Fruit fly (Drosophila melanogaster): Measurements from ENCODE around the gene CG9981.

CG9981 gene

DNA sequence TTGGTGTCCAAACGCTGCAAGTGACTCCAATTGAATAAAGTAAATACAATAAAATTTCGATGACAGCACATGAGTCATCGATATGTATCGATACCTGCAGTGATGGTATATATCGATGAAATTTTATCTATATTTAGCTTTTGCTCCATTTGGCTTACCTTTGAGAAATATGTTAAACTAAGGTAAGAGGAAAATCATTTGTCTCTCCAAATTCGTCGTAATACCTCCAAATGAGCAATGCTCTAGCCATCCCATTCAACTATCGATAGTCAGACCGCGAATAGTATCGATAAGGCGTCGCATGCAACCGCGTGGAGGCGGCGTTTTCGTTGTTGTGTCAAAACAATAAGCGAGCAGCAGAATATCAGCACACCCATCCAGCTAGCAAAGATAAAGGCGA, 36.3 kb upstream of the CG9981 start, which contains the start of the genes Cdc50 and rngo (continued):
- peak; percentile 86 for TF ChIP-seq Med (GFP tag)
- TF ChIP-seq nerfin-2 (GFP tag; IDR thresholded peaks at IDR 0.05; ENCODE audit: partially characterized antibody): peak; percentile 96
- TF ChIP-seq CG2129 (GFP tag; IDR thresholded peaks at IDR 0.05; ENCODE audit: partially characterized antibody): peak; percentile 99
- TF ChIP-seq otp (GFP tag; IDR thresholded peaks at IDR 0.05): no peak
- no peak for TF ChIP-seq CG9817 (tag; optimal IDR thresholded peaks at IDR 0.05)
- no peak for TF ChIP-seq gem (tag; optimal IDR thresholded peaks at IDR 0.05)
- peak; percentile 66 for TF ChIP-seq CG10267 (tag; optimal IDR thresholded peaks at IDR 0.05)
- peak; percentile 56 for TF ChIP-seq kay (GFP tag; optimal IDR thresholded peaks at IDR 0.05)
- TF ChIP-seq cwo (GFP tag; optimal IDR thresholded peaks at IDR 0.05): no peak
- no peak for TF ChIP-seq CG18476 (GFP tag; optimal IDR thresholded peaks at IDR 0.05)
- peak; percentile 60 for TF ChIP-seq phol (tag; optimal IDR thresholded peaks at IDR 0.05)
- TF ChIP-seq Doc3 (GFP tag; IDR thresholded peaks at IDR 0.05; ENCODE audit: partially characterized antibody): peak; percentile 98
- peak; percentile 45 for TF ChIP-seq cg (GFP tag; optimal IDR thresholded peaks at IDR 0.05)
- no peak for TF ChIP-seq ems (GFP tag; optimal IDR thresholded peaks at IDR 0.05)
- no peak for TF ChIP-seq CG14014 (GFP tag; IDR thresholded peaks at IDR 0.05)
- TF ChIP-seq CG4617 (GFP tag; optimal IDR thresholded peaks at IDR 0.05; ENCODE audit: borderline replicate concordance): peak; percentile 31
- no peak for TF ChIP-seq NC2α (GFP tag; optimal IDR thresholded peaks at IDR 0.05)
- peak; percentile 90 for TF ChIP-seq zen2 (GFP tag; IDR thresholded peaks at IDR 0.05; ENCODE audit: partially characterized antibody)
- peak; percentile 81 for TF ChIP-seq Ets97D (GFP tag; optimal IDR thresholded peaks at IDR 0.05)
- TF ChIP-seq CG8924 (tag; optimal IDR thresholded peaks at IDR 0.05): peak; percentile 13
- TF ChIP-seq CG2116 (GFP tag; optimal IDR thresholded peaks at IDR 0.05): peak; percentile 99
- TF ChIP-seq CG3847 (GFP tag; IDR thresholded peaks at IDR 0.05): peak; percentile 37; the same call in 1 of the 2 replicates
- TF ChIP-seq CG30403 (GFP tag; optimal IDR thresholded peaks at IDR 0.05): peak; percentile 43
- peak; percentile 93 for TF ChIP-seq mld (GFP tag; IDR thresholded peaks at IDR 0.05; ENCODE audit: partially characterized antibody)
- peak in 1 of 3 experiments; percentile 64 for TF ChIP-seq Stat92E (GFP tag; optimal IDR thresholded peaks at IDR 0.05)
- TF ChIP-seq lola (GFP tag; optimal IDR thresholded peaks at IDR 0.05): peak in 1 of 3 experiments; percentile 35
- peak; percentile 52 for TF ChIP-seq gfzf (GFP tag; optimal IDR thresholded peaks at IDR 0.05)

DNA sequence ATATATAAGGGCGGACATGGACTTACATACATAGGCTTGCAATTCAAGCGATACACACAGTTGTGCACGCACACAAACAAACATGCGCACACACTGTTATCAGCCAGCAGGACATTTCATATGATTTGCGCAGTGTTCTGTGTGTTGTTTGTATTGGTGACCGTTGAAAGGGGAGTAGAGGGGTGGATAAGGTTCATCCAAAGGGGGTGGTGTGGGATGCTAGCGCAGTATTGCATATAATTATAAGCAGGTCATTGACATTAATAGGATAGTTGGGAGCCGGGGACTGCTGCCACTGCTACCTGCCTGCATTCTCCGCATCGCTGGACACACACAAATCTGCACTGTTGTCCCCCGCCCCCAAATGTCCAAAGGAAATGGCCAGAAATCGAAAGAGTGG, 23.6 kb upstream of the CG9981 start:
- TF ChIP-seq ewg (GFP tag; optimal IDR thresholded peaks at IDR 0.05): peak; percentile 5
- no peak for TF ChIP-seq CG15269 (tag; optimal IDR thresholded peaks at IDR 0.05)
- TF ChIP-seq CG7839 (tag; optimal IDR thresholded peaks at IDR 0.05): no peak
- TF ChIP-seq prd (optimal IDR thresholded peaks at IDR 0.05): no peak
- no peak for TF ChIP-seq prd (GFP tag; IDR thresholded peaks at IDR 0.05)
- no peak for TF ChIP-seq CG9797 (GFP tag; optimal IDR thresholded peaks at IDR 0.05)
- TF ChIP-seq ash1 (GFP tag; optimal IDR thresholded peaks at IDR 0.05): no peak
- peak; percentile 58 for TF ChIP-seq crol (GFP tag; IDR thresholded peaks at IDR 0.05)
- TF ChIP-seq CG10462 (GFP tag; optimal IDR thresholded peaks at IDR 0.05): no peak
- TF ChIP-seq chinmo (GFP tag; IDR thresholded peaks at IDR 0.05; ENCODE audit: partially characterized antibody): 0 out of 4 replicates have a peak, but pooled peaks have one; percentile 35
- TF ChIP-seq cg (GFP tag; optimal IDR thresholded peaks at IDR 0.05): peak; percentile 40
- peak; percentile 28 for TF ChIP-seq CG15479 (GFP tag; optimal IDR thresholded peaks at IDR 0.05)
- no peak for TF ChIP-seq CG12391 (tag; optimal IDR thresholded peaks at IDR 0.05)
- TF ChIP-seq CG4617 (GFP tag; optimal IDR thresholded peaks at IDR 0.05; ENCODE audit: borderline replicate concordance): no peak
- TF ChIP-seq CG17385 (GFP tag; optimal IDR thresholded peaks at IDR 0.05): no peak
